Worm (Caenorhabditis elegans): ENCODE data around the gene W04G3.10.

DNA sequence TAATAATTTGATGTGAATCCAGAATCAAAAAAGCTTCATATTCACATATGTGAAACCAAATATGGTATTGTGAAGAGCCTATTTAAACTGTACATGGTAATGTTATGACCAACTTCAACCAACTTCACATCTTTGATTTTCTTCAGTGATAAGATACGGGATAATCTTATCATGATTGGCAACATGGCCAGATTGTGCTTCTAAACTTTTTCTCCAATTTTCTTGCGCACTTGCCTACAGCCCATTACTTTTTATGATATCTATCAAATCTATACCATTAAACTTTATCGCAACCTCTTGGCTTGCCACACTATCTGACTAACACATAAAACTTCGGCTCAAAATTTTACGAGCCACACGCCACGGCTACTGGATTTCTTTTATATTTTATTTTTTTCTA, 45.6 kb downstream of the W04G3.10 start:
- TF ChIP-seq unc-62 (GFP tag; optimal IDR thresholded peaks at IDR 0.05) (no peak), ces-1 (GFP tag; optimal IDR thresholded peaks at IDR 0.05) (no peak), elt-3 (tag; optimal IDR thresholded peaks at IDR 0.05) (no peak), elt-1 (tag; optimal IDR thresholded peaks at IDR 0.05; ENCODE audit: borderline replicate concordance, insufficient read depth) (no peak)
